Fruit fly (Drosophila melanogaster) Kc167 (cell line): Measurements from ENCODE around the gene PyK.

ENCODE experiments used
- Myc ChIP-seq: fragments of >200 bp; optimal IDR thresholded peaks from 2 replicates; lab custom pipeline; 2017; ENCODE audit warnings: missing external identifiers
- Sin3A ChIP-seq: fragments of >200 bp; optimal IDR thresholded peaks from 2 replicates; lab custom pipeline; 2018; ENCODE audit warnings: missing external identifiers
- h ChIP-seq: fragments of >200 bp; optimal IDR thresholded peaks from 3 replicates; lab custom pipeline; 2018; ENCODE audit warnings: missing external identifiers
- insv ChIP-seq: fragments of >200 bp; optimal IDR thresholded peaks from 3 replicates; lab custom pipeline; 2018; ENCODE audit warnings: missing external identifiers
- psq ChIP-seq: fragments of >200 bp; optimal IDR thresholded peaks from 2 replicates; lab custom pipeline; 2017; ENCODE audit warnings: missing external identifiers
- ttk ChIP-seq: sonication (Bioruptor generic); optimal IDR thresholded peaks from 2 replicates; lab custom pipeline; 2017; ENCODE audit warnings: missing external identifiers

PyK gene

DNA sequence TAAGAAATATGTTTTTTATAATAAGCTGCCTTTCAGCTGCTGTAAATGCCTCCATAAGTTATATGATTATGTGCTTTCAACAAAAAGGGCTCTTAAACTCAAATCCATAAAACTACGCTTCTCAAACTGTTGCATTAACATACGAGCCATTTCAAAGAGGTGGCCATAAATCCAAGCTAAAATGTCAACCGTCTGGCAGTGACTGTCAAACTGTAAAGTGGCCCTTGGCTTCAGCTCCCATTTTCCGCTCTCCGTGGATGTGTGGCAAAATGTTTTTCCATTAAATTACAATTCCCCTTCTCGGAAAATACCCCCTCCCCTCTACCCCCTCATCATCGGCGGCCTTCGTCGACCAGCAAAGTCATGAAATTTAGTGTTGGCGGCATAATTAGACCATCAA lies 24.6 kb upstream of the PyK start:
- TF ChIP-seq insv (lab: Kevin White, UChicago) (no peak), psq (no peak), ttk (lab: Kevin White, UChicago) (no peak), Myc (lab: Kevin White, UChicago) (no peak), Sin3A (lab: Kevin White, UChicago) (no peak), h (lab: Kevin White, UChicago) (no peak)

DNA sequence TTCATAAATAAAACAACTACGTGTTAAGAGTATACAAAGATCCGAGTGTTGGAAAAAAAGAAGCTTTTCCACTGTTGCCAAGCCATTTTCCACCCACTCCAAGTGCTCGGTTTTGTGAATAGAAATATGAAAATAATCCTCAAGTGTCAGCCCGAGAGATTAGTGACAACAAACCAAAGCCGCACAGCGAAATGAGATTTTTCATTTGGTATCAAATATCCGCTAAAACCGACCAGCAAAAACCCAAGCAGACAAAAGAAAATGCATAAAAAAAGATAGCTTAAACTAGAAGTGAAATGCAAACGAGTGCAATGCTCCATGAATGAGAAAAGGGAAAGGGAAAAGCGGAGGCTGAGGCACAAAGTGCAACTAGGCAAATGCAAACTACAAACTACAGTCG lies 15.9 kb upstream of the PyK start, which contains the start of gene rdhB:
TSS of gene rdhB (plus strand) at position 301 of the 400 bp plus-strand sequence.
- TF ChIP-seq Myc (lab: Kevin White, UChicago) (no peak), Sin3A (lab: Kevin White, UChicago) (no peak), ttk (lab: Kevin White, UChicago) (no peak), insv (lab: Kevin White, UChicago) (no peak), psq (no peak), h (lab: Kevin White, UChicago) (no peak)

DNA sequence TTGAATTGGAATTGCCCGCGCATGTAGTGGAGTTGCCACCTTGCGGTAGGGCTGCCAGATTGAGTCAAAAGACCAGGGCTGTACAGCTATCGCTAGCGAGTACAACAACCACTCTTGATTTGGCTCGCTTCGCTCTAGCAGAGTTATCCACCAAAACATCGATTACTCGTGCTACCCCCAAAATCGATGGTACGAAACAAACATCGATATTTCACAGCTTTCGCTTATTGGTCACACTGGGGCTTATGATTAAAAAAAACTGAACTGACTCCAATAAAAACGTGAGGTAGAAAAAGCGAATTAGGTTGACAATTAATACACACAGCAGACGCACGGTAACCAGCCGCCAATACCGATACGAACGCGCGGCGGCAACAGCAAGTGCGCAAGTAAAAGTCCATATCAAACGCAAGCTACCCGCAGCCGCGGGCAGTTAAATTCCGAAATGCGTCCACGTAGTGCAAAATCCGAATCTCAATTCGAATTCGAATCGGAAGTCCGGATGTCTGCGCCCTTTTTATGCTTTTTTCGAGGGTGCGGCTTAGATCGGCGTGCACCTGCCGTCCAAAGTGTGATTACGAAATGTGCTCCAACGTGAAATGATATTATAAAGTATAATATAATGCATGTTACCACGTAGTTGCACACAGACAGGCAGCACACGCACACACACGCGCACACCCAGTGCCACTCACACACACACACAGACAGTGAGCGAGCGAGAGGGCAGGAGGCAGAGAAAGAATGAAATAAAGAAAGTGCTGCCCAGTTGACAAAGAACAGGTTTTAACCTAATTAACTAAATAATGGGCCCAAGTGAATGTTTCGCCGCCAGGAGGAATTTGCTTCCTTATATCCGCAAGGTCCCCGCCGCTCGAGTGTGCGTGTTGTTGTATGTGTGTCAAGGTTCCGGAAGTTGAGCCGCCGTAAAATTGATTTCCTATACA lies 10.6 kb upstream of the PyK start, which contains the start of gene Sar1:
TSS of gene Sar1 (plus strand) at position 222 of the 947 bp plus-strand sequence.
- TF ChIP-seq ttk (lab: Kevin White, UChicago) = no peak
- TF ChIP-seq h (lab: Kevin White, UChicago) = no peak

DNA sequence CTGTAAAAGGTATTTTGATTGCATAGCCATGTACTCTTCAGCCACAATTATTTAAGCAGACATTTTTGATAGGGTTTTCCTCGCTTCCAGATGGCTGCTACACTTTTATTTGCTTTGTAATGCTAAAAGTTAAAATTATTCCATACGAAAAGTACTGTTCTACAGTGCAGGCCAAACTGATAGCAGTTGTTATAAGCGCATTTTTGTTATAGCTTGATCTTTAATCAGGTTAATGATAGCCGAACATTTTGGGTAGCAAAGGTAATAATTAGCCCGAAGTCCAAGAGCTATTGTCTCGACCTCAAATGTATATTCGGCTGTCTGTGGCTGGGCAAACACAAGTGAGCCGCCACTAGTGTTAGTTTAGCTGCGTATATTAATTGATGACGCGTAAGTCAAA lies 9.4 kb upstream of the PyK start:
- no peak for TF ChIP-seq insv (lab: Kevin White, UChicago)
- no peak for TF ChIP-seq psq
- no peak for TF ChIP-seq Sin3A (lab: Kevin White, UChicago)
- TF ChIP-seq ttk (lab: Kevin White, UChicago) = no peak
- no peak for TF ChIP-seq Myc (lab: Kevin White, UChicago)
- no peak for TF ChIP-seq h (lab: Kevin White, UChicago)

DNA sequence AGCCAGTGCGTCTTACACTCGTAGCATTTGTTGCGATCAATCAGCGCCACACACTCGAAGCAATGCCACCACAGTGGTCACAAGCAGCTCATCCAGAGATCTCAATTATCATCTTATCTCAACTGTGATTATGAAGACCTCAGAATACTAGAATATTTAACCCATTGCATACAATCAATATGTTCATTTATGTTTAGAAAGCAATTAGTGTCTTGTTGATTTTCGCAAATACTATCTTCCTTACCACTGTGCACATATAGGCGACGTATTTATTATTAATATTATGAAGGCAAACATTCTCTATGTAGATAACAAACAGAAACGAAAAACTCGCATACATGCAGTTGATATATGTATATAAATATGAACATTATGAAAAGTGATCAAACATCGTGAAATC lies 8.5 kb upstream of the PyK start:
- TF ChIP-seq psq (no peak), Myc (lab: Kevin White, UChicago) (no peak), insv (lab: Kevin White, UChicago) (no peak), ttk (lab: Kevin White, UChicago) (no peak), h (lab: Kevin White, UChicago) (no peak), Sin3A (lab: Kevin White, UChicago) (no peak)

DNA sequence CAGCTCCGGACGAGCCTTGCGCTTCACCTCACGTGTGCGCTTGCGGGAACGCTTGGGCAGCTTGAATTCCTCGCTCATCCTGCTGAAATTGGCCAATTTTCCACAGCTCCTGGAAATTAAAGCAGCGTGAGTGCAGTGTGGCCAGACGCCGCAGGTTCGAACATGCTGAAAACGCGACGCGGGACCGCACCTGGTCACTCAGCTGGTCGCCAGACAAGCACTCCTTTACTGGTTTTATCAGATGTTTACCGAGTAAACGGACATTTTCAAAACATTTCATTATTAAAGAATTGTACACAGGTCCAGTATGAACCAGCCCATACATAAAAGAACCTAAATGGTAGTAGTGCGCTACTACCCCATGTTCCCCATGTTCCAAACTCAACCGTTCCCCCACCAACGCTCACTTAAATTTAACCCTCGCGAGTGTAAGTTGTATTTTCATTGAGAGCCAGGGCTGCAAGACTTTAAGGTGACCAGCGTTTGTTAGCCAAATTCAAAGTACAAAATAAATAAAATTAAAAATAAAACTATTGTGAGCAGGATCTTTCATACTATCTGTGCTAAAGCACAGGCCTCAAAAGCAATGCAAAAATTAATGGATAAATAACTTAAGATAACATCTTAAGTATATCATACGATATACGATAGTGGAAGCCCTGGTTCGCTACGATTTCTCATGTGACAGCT lies 5.0 kb upstream of the PyK start, which contains the start of the genes JMJD6, CG7071 and Muted:
TSS of gene JMJD6 (minus strand) at position 154 of the 690 bp plus-strand sequence.
TSS of gene CG7071 (plus strand) at position 403 of the 690 bp plus-strand sequence.
TSS of gene Muted (plus strand) at position 403 of the 690 bp plus-strand sequence.
- TF ChIP-seq Sin3A (lab: Kevin White, UChicago) (no peak), ttk (lab: Kevin White, UChicago) (no peak), h (lab: Kevin White, UChicago) (no peak), psq (no peak), Myc (lab: Kevin White, UChicago) (no peak), insv (lab: Kevin White, UChicago) (no peak)

DNA sequence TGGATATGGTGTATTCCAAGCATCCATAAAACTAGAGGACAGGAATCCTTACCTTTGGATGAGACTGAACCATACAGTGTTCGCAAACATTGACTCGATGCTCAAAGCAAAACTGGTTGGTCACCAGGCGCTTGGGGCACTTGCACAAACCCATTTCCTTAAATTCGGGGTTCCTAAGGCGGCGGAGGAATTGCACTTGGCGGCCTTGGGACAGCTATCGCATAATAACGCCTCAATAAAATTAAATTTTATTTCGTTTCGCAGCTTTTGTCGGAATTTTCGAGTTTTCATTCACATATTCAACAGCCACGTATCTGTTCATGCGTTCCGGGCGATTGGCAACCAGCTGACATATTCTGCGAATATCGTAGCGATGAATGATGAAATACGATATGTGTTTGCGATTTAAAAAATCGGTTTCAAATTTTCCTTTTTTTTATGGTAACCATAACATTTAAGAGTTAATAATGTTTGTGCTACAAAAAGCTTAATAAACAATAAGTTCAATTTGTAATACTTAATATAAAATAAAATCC lies 1.6 kb upstream of the PyK start, which contains the start of gene CG5382:
TSS of gene CG5382 (minus strand) at position 324 of the 536 bp plus-strand sequence.
- TF ChIP-seq Myc (lab: Kevin White, UChicago) (no peak), psq (no peak), insv (lab: Kevin White, UChicago) (no peak), ttk (lab: Kevin White, UChicago) (no peak), h (lab: Kevin White, UChicago) (no peak), Sin3A (lab: Kevin White, UChicago) (no peak)

DNA sequence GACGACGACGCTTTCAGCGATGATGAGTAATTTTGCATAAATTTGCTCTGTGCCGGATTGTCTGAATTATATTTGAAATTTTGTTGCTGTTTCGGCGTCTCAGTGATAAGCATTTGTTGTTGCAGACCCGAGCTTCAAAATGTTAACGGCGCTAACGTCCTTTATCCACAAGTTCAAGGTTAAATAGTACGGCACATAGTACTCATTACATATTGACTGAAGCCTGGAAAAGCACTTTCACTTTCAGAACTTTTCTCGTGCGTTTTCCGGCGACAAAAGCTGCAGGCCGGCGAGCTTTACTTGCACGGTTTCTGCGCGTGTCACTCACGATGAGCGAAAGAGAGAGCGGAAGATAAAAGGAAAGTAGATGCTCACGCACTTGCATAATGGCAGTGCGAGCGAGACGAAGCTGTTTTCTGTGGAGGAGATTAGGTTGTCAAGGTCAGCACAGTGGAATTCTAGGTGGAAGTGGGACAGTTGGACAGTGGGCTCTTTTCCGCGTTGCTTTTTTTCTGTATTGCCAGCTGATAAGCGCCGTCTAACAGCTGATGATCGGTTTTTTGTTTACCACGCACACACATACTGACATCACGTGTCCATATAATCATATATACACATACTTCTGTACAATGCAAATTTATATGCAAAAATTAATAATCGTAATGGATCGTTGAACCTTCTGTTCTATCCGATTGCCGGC lies 891 bp downstream of the PyK start:
- TF ChIP-seq h (lab: Kevin White, UChicago) (no peak), Sin3A (lab: Kevin White, UChicago) (no peak), psq (no peak), insv (lab: Kevin White, UChicago) (no peak), Myc (lab: Kevin White, UChicago) (no peak), ttk (lab: Kevin White, UChicago) (no peak)

DNA sequence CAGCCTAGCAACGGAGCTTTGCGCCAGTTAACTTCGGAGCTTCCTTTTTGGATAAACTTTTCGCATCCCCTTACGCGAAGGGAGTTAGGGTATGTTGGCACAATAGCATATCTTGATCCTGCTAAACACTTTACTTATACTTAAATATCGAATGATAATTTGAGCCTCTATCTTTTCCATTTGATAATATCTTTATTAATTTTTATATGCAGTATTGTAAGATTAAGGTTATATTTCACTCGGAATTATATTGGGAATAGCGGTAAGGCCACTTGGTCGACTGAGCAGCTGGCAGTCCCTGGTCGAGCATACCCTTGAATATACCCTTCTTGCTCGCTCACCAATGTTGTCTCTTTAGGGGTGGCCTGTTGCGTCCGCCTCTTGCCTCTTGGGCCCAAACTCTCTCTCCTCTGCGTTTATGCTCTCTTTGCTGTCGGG lies 1.5 kb downstream of the PyK start:
- no peak for TF ChIP-seq h (lab: Kevin White, UChicago)
- TF ChIP-seq Sin3A (lab: Kevin White, UChicago) = no peak
- no peak for TF ChIP-seq insv (lab: Kevin White, UChicago)
- TF ChIP-seq Myc (lab: Kevin White, UChicago) = no peak
- no peak for TF ChIP-seq ttk (lab: Kevin White, UChicago)
- no peak for TF ChIP-seq psq

DNA sequence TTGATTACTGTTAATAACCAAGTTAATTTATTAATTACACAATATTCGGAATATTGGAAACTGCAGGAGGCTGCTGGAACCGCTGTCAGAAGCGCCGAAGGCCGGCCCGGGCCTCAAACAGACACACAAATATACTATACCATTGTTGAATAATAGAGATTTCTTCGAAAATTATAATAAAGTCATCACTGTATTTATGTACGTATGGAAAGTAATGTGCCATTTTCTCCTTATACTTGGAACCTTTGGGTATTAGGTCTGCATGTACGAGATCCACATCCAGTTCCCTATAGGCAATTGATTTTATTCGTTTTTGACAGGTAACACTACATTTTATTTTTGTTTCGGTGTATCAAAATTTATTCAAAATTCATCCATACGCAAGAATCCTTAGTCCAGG lies 5.2 kb downstream of the PyK start, which contains the start of gene CG7069:
TSS of gene CG7069 (plus strand) at position 301 of the 400 bp plus-strand sequence.
- TF ChIP-seq ttk (lab: Kevin White, UChicago) (no peak), psq (no peak), h (lab: Kevin White, UChicago) (no peak), Myc (lab: Kevin White, UChicago) (no peak), insv (lab: Kevin White, UChicago) (no peak), Sin3A (lab: Kevin White, UChicago) (no peak)
